Worm (Caenorhabditis elegans) whole organism, L2 larva: ENCODE results near the gene B0524.3.

Experiments
- F13H6.1 ChIP-seq: sonication (generic microtip); optimal IDR thresholded peaks from 2 replicates; lab custom pipeline; 2016; ENCODE audit warnings: missing genetic modification characterization, missing compliant biosample characterization
- R02D3.7 ChIP-seq: fragments of 150-350 bp; optimal IDR thresholded peaks from 2 replicates; lab custom pipeline; 2014; ENCODE audit warnings: missing biosample characterization, missing genetic modification characterization
- ZK546.5 ChIP-seq: sonication (generic microtip); optimal IDR thresholded peaks from 2 replicates; lab custom pipeline; 2017; ENCODE audit warnings: missing biosample characterization, missing genetic modification characterization
- alr-1 ChIP-seq: fragments of 150-350 bp; optimal IDR thresholded peaks from 2 replicates; lab custom pipeline; 2014; ENCODE audit warnings: missing biosample characterization, missing genetic modification characterization
- aly-2 ChIP-seq: fragments of 150-350 bp; optimal IDR thresholded peaks from 2 replicates; lab custom pipeline; 2014; ENCODE audit warnings: missing biosample characterization, missing genetic modification characterization
- ama-1 ChIP-seq: fragments of 150-350 bp; optimal IDR thresholded peaks from 2 replicates; lab custom pipeline; 2018; ENCODE audit warnings: inconsistent platforms
- blmp-1 ChIP-seq: sonication (generic microtip); optimal IDR thresholded peaks from 2 replicates; lab custom pipeline; 2017; ENCODE audit warnings: missing genetic modification characterization, mild to moderate bottlenecking, missing compliant biosample characterization, antibody characterized with exemption, moderate library complexity; ENCODE audit not compliant: insufficient read depth
- ceh-16 ChIP-seq: fragments of 150-350 bp; optimal IDR thresholded peaks from 2 replicates; lab custom pipeline; 2014; ENCODE audit warnings: missing biosample characterization, missing genetic modification characterization
- ceh-82 ChIP-seq: fragments of 150-350 bp; optimal IDR thresholded peaks from 2 replicates; lab custom pipeline; 2014; ENCODE audit warnings: missing biosample characterization, missing genetic modification characterization
- dmd-4 ChIP-seq: sonication (generic microtip); optimal IDR thresholded peaks from 2 replicates; lab custom pipeline; 2017; ENCODE audit warnings: missing biosample characterization, missing genetic modification characterization
- egl-27 ChIP-seq: sonication (generic microtip); optimal IDR thresholded peaks from 3 replicates; lab custom pipeline; 2017; ENCODE audit warnings: missing biosample characterization, missing genetic modification reagents, missing genetic modification characterization
- elt-3 ChIP-seq: sonication (generic microtip); optimal IDR thresholded peaks from 2 replicates; lab custom pipeline; 2017; ENCODE audit warnings: missing biosample characterization, missing genetic modification characterization
- fos-1 ChIP-seq: fragments of 150-350 bp; optimal IDR thresholded peaks from 2 replicates; lab custom pipeline; 2014; ENCODE audit warnings: missing biosample characterization, missing genetic modification characterization
- gmeb-1 ChIP-seq: fragments of 150-350 bp; optimal IDR thresholded peaks from 2 replicates; lab custom pipeline; 2014; ENCODE audit warnings: missing biosample characterization, missing genetic modification characterization
- lin-13 ChIP-seq: fragments of 150-350 bp; optimal IDR thresholded peaks from 2 replicates; lab custom pipeline; 2014; ENCODE audit warnings: missing biosample characterization, missing genetic modification reagents, missing genetic modification characterization
- lsy-2 ChIP-seq, 2 experiments: fragments of 150-350 bp in 1 of 2; sonication (generic microtip) in 1 of 2; optimal IDR thresholded peaks; 2 replicates each; lab custom pipeline; 2014 to 2017; ENCODE audit warnings: missing biosample characterization in 2 of 2, missing genetic modification characterization in 2 of 2
- mab-5 ChIP-seq: fragments of 150-350 bp; optimal IDR thresholded peaks from 2 replicates; lab custom pipeline; 2014; ENCODE audit warnings: missing biosample characterization, missing genetic modification characterization
- mbf-1 ChIP-seq: sonication (generic microtip); optimal IDR thresholded peaks from 2 replicates; lab custom pipeline; 2017; ENCODE audit warnings: missing biosample characterization, missing genetic modification characterization
- mdl-1 ChIP-seq, 2 experiments: fragments of 150-350 bp in 1 of 2; sonication (generic microtip) in 1 of 2; optimal IDR thresholded peaks; 2 replicates each; lab custom pipeline; 2017; ENCODE audit warnings: missing biosample characterization in 2 of 2, missing genetic modification characterization in 2 of 2
- nhr-10 ChIP-seq: sonication (generic microtip); optimal IDR thresholded peaks from 2 replicates; lab custom pipeline; 2017; ENCODE audit warnings: missing biosample characterization, missing genetic modification characterization
- nhr-12 ChIP-seq: fragments of 150-350 bp; optimal IDR thresholded peaks from 2 replicates; lab custom pipeline; 2014; ENCODE audit warnings: missing biosample characterization, missing genetic modification characterization
- nhr-129 ChIP-seq: fragments of 150-350 bp; optimal IDR thresholded peaks from 2 replicates; lab custom pipeline; 2014; ENCODE audit warnings: missing biosample characterization, missing genetic modification characterization
- nhr-23 ChIP-seq: fragments of 150-350 bp; optimal IDR thresholded peaks from 2 replicates; lab custom pipeline; 2014; ENCODE audit warnings: missing biosample characterization, missing genetic modification reagents, missing genetic modification characterization
- nhr-25 ChIP-seq: fragments of 150-350 bp; sonication (generic microtip); optimal IDR thresholded peaks from 3 replicates; lab custom pipeline; 2014; ENCODE audit warnings: missing biosample characterization, missing genetic modification characterization
- nhr-6 ChIP-seq: fragments of 150-350 bp; optimal IDR thresholded peaks from 2 replicates; lab custom pipeline; 2014; ENCODE audit warnings: missing biosample characterization, missing genetic modification characterization
- nhr-77 ChIP-seq: fragments of 150-350 bp; optimal IDR thresholded peaks from 2 replicates; lab custom pipeline; 2014; ENCODE audit warnings: missing biosample characterization, missing genetic modification characterization
- peb-1 ChIP-seq: fragments of 150-350 bp; optimal IDR thresholded peaks from 2 replicates; lab custom pipeline; 2014; ENCODE audit warnings: missing biosample characterization, missing genetic modification characterization
- sem-4 ChIP-seq: fragments of 150-350 bp; optimal IDR thresholded peaks from 2 replicates; lab custom pipeline; 2014; ENCODE audit warnings: missing biosample characterization, missing genetic modification reagents, missing genetic modification characterization
- skn-1 ChIP-seq: sonication (generic microtip); optimal IDR thresholded peaks from 2 replicates; lab custom pipeline; 2017; ENCODE audit warnings: missing biosample characterization, missing genetic modification characterization
- sma-3 ChIP-seq: sonication (generic microtip); optimal IDR thresholded peaks from 2 replicates; lab custom pipeline; 2016; ENCODE audit warnings: missing genetic modification reagents, missing genetic modification characterization, missing compliant biosample characterization
- snpc-4 ChIP-seq: fragments of 150-350 bp; optimal IDR thresholded peaks from 2 replicates; lab custom pipeline; 2014; ENCODE audit warnings: missing biosample characterization, missing genetic modification characterization
- unc-39 ChIP-seq: fragments of 150-350 bp; optimal IDR thresholded peaks from 2 replicates; lab custom pipeline; 2014; ENCODE audit warnings: missing biosample characterization, missing genetic modification characterization
- unc-55 ChIP-seq: fragments of 150-350 bp; sonication (generic microtip); optimal IDR thresholded peaks from 3 replicates; lab custom pipeline; 2014; ENCODE audit warnings: missing biosample characterization, missing genetic modification reagents, missing genetic modification characterization
- unc-62 ChIP-seq: fragments of 150-350 bp; optimal IDR thresholded peaks from 2 replicates; lab custom pipeline; 2014; ENCODE audit warnings: missing biosample characterization, missing genetic modification reagents, missing genetic modification characterization
- zag-1 ChIP-seq: fragments of 150-350 bp; optimal IDR thresholded peaks from 2 replicates; lab custom pipeline; 2014; ENCODE audit warnings: missing biosample characterization, missing genetic modification characterization
- ztf-11 ChIP-seq: sonication (generic microtip); optimal IDR thresholded peaks from 2 replicates; lab custom pipeline; 2017; ENCODE audit warnings: missing biosample characterization, missing genetic modification characterization
- ztf-4 ChIP-seq: fragments of 150-350 bp; optimal IDR thresholded peaks from 2 replicates; lab custom pipeline; 2014; ENCODE audit warnings: missing biosample characterization, missing genetic modification characterization

Gene B0524.3

ce11 chrIII:1887354-1887753, at the start of gene B0524.3:
Gene B0524.3, plus strand, starts transcription at chrIII:1887654.
- no peak for TF ChIP-seq peb-1 (tag; lab: Kevin White, UChicago)
- no peak for TF ChIP-seq nhr-25 (tag; lab: Kevin White, UChicago)
- no peak for TF ChIP-seq lin-13 (GFP tag; lab: Kevin White, UChicago)
- no peak for TF ChIP-seq unc-39
- no peak for TF ChIP-seq fos-1 (tag; lab: Kevin White, UChicago)
- TF ChIP-seq F13H6.1 (tag; lab: Kevin White, UChicago) = no peak
- TF ChIP-seq gmeb-1 (tag; lab: Kevin White, UChicago) = no peak
- TF ChIP-seq egl-27 (tag; lab: Kevin White, UChicago) = no peak
- TF ChIP-seq, all 48 proteins: peak for 0

ce11 chrIII:1848747-1849146, 38.7 kb upstream of the B0524.3 start, which contains the start of gene pqn-82:
Gene pqn-82, plus strand, starts transcription at chrIII:1849047.
- TF ChIP-seq ZK546.5 (tag; lab: Kevin White, UChicago) (no peak), ztf-11 (tag; lab: Kevin White, UChicago) (no peak), ama-1 (no peak), nhr-23 (no peak), zag-1 (tag; lab: Kevin White, UChicago) (no peak), egl-27 (tag; lab: Kevin White, UChicago) (no peak), sem-4 (tag; lab: Kevin White, UChicago) (no peak)

ce11 chrIII:1852126-1852717, 35.2 kb upstream of the B0524.3 start:
- TF ChIP-seq ztf-4 (no peak), ztf-11 (tag; lab: Kevin White, UChicago) (no peak), R02D3.7 (tag; lab: Kevin White, UChicago) (no peak), skn-1 (no peak), unc-39 (no peak), nhr-6 (tag; lab: Kevin White, UChicago) (no peak), snpc-4 (tag; lab: Kevin White, UChicago) (no peak), ama-1 (no peak), ceh-82 (tag; lab: Kevin White, UChicago) (no peak), nhr-77 (no peak)

ce11 chrIII:1853944-1854343, 33.5 kb upstream of the B0524.3 start:
- TF ChIP-seq mab-5 (tag; lab: Kevin White, UChicago) (no peak), lsy-2 (tag; optimal IDR thresholded peaks at IDR 0.05; lab: Kevin White, UChicago) (peak in 1 of 2 experiments; percentile 7), blmp-1 (peak; percentile 64), gmeb-1 (tag; lab: Kevin White, UChicago) (peak; percentile 1), nhr-25 (tag; lab: Kevin White, UChicago) (peak; percentile 11)
- TF ChIP-seq, all 48 proteins: peak for 4

ce11 chrIII:1855092-1855491, 32.4 kb upstream of the B0524.3 start, which contains the start of gene hlh-33:
Gene hlh-33, plus strand, starts transcription at chrIII:1855392.
- TF ChIP-seq alr-1 (tag; lab: Kevin White, UChicago) (no peak), elt-3 (tag; lab: Kevin White, UChicago) (no peak), unc-62 (GFP tag; lab: Kevin White, UChicago) (no peak), dmd-4 (tag; lab: Kevin White, UChicago) (no peak), egl-27 (tag; lab: Kevin White, UChicago) (no peak), mbf-1 (no peak), nhr-6 (tag; lab: Kevin White, UChicago) (no peak)

- no peak for TF ChIP-seq blmp-1
- TF ChIP-seq elt-3 (tag; lab: Kevin White, UChicago) = no peak
- TF ChIP-seq ama-1 = no peak
- no peak for TF ChIP-seq mdl-1 (tag; optimal IDR thresholded peaks at IDR 0.05; lab: Kevin White, UChicago)
- no peak for TF ChIP-seq peb-1 (tag; lab: Kevin White, UChicago)
- TF ChIP-seq nhr-129 (tag; lab: Kevin White, UChicago) = no peak
- no peak for TF ChIP-seq unc-55 (GFP tag; lab: Kevin White, UChicago)
- TF ChIP-seq ZK546.5 (tag; lab: Kevin White, UChicago) = no peak
- no peak for TF ChIP-seq sma-3 (GFP tag; lab: Kevin White, UChicago)
- no peak for TF ChIP-seq ceh-16 (tag; lab: Kevin White, UChicago)
- TF ChIP-seq ztf-11 (tag; lab: Kevin White, UChicago) = no peak
- no peak for TF ChIP-seq snpc-4 (tag; lab: Kevin White, UChicago)
- no peak for TF ChIP-seq aly-2 (tag; lab: Kevin White, UChicago)
- TF ChIP-seq gmeb-1 (tag; lab: Kevin White, UChicago) = no peak
- no peak for TF ChIP-seq F13H6.1 (tag; lab: Kevin White, UChicago)
- TF ChIP-seq nhr-12 (tag; lab: Kevin White, UChicago) = no peak
- TF ChIP-seq nhr-10 (tag; lab: Kevin White, UChicago) = no peak
- TF ChIP-seq unc-62 (GFP tag; lab: Kevin White, UChicago) = no peak
- TF ChIP-seq R02D3.7 (tag; lab: Kevin White, UChicago) = no peak
- TF ChIP-seq, all 48 proteins: peak for 0
These were observed 31.3 kb upstream of the B0524.3 start for ce11 chrIII:1856175-1856574.
